Worm (Caenorhabditis elegans): ENCODE results near the gene lmd-5.

The lmd-5 gene

ce11 chrV:7095254-7095990 lies 28.0 kb upstream of the lmd-5 start:
- no peak for TF ChIP-seq lin-11 (tag; optimal IDR thresholded peaks at IDR 0.05)
- peak; percentile 16 for TF ChIP-seq crh-2 (tag; optimal IDR thresholded peaks at IDR 0.05)
- TF ChIP-seq sma-3 (GFP tag; optimal IDR thresholded peaks at IDR 0.05), result peak; percentile 14
- TF ChIP-seq nhr-23 (tag; optimal IDR thresholded peaks at IDR 0.05), result no peak
- TF ChIP-seq F13H6.1 (tag; optimal IDR thresholded peaks at IDR 0.05), result peak; percentile 35
- peak; percentile 38 for TF ChIP-seq sma-9 (GFP tag; optimal IDR thresholded peaks at IDR 0.05)
- TF ChIP-seq sma-9 (tag; optimal IDR thresholded peaks at IDR 0.05), result no peak
- TF ChIP-seq fos-1 (tag; optimal IDR thresholded peaks at IDR 0.05), result peak; percentile 23

DNA sequence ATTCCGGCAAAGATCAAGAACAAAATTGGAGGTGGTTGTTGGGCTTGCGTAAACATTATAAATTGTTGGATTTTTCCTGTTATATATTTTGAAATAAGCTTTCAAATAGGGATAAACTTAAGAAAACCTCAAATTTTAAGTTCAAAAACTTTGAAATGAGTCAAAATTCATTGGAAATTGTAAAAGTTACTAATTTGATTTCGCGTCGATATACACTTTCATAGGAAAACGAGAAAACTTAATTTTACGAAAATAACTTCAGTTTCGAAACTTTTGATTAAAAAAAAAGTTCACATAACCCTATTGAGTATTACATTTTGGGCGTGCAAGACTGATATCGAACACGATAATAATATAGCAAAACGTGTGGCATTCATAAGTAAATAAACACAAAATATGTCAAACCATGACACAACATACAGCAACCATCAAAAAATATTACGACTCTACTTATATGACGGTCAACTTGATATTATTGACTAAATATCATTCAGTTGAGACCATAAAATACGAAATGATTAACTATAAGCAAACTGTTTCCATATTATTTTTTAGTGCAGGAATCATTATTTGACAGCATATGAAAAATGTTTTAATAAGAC lies 27.2 kb upstream of the lmd-5 start:
- TF ChIP-seq nhr-21 (tag; optimal IDR thresholded peaks at IDR 0.05), result no peak
- TF ChIP-seq unc-39 (tag; optimal IDR thresholded peaks at IDR 0.05), result no peak
- TF ChIP-seq nhr-10 (tag; optimal IDR thresholded peaks at IDR 0.05), result no peak
- TF ChIP-seq alr-1 (tag; optimal IDR thresholded peaks at IDR 0.05), result no peak
- no peak for TF ChIP-seq lin-11 (tag; optimal IDR thresholded peaks at IDR 0.05)
- no peak for TF ChIP-seq sma-9 (GFP tag; optimal IDR thresholded peaks at IDR 0.05)
- no peak for TF ChIP-seq sma-9 (tag; optimal IDR thresholded peaks at IDR 0.05)

DNA sequence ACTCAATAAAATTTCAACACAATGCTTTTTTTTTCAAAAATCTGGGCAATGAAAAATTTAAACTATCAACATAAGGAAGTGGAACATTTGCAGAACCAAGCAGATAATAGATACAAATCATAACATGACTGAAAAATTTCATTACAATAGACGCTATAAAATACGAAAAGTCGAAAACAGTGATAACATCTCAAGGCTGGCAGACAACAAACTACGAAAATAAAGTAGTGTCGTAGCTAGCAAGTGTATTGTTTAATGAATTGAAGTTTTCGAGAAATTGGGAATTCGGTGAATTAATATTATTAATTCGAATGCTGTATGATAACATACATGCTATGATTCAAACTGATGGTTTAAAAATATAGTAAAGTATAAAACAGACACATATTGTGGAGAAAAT lies 26.6 kb upstream of the lmd-5 start:
- TF ChIP-seq sem-4 (tag; optimal IDR thresholded peaks at IDR 0.05), result no peak
- no peak for TF ChIP-seq nhr-10 (tag; optimal IDR thresholded peaks at IDR 0.05)
- no peak for TF ChIP-seq ceh-82 (tag; optimal IDR thresholded peaks at IDR 0.05)
- no peak for TF ChIP-seq nhr-12 (tag; optimal IDR thresholded peaks at IDR 0.05)
- TF ChIP-seq lin-11 (tag; optimal IDR thresholded peaks at IDR 0.05), result no peak
- no peak for TF ChIP-seq nhr-25 (tag; optimal IDR thresholded peaks at IDR 0.05)
- TF ChIP-seq nhr-11 (tag; optimal IDR thresholded peaks at IDR 0.05), result no peak
- TF ChIP-seq nhr-21 (tag; optimal IDR thresholded peaks at IDR 0.05), result no peak
- no peak for TF ChIP-seq Y55F3AM.14 (GFP tag; optimal IDR thresholded peaks at IDR 0.05)
- TF ChIP-seq egl-27 (tag; optimal IDR thresholded peaks at IDR 0.05), result no peak
- no peak for TF ChIP-seq nhr-237 (tag; optimal IDR thresholded peaks at IDR 0.05)
- TF ChIP-seq mbf-1 (tag; optimal IDR thresholded peaks at IDR 0.05), result no peak
- no peak for TF ChIP-seq ceh-16 (tag; optimal IDR thresholded peaks at IDR 0.05)
- no peak for TF ChIP-seq elt-3 (tag; optimal IDR thresholded peaks at IDR 0.05)
- no peak for TF ChIP-seq nhr-129 (tag; optimal IDR thresholded peaks at IDR 0.05)
- no peak for TF ChIP-seq snpc-4 (tag; optimal IDR thresholded peaks at IDR 0.05)
- no peak for TF ChIP-seq unc-62 (GFP tag; optimal IDR thresholded peaks at IDR 0.05)
- no peak for TF ChIP-seq nhr-23 (tag; optimal IDR thresholded peaks at IDR 0.05)
- TF ChIP-seq mab-5 (tag; optimal IDR thresholded peaks at IDR 0.05), result no peak
- TF ChIP-seq ztf-11 (tag; optimal IDR thresholded peaks at IDR 0.05), result no peak

ce11 chrV:7103247-7103646 lies 20.2 kb upstream of the lmd-5 start, which contains the start of gene odr-2:
Gene odr-2 (plus strand): TSS chrV:7103547.
- TF ChIP-seq nhr-77 (tag; optimal IDR thresholded peaks at IDR 0.05) (no peak), sma-3 (GFP tag; optimal IDR thresholded peaks at IDR 0.05) (no peak), dmd-4 (tag; optimal IDR thresholded peaks at IDR 0.05) (no peak), nhr-23 (tag; optimal IDR thresholded peaks at IDR 0.05) (no peak), R02D3.7 (tag; optimal IDR thresholded peaks at IDR 0.05) (no peak), nhr-25 (tag; optimal IDR thresholded peaks at IDR 0.05) (no peak), nhr-237 (tag; optimal IDR thresholded peaks at IDR 0.05) (no peak), ztf-4 (tag; optimal IDR thresholded peaks at IDR 0.05) (no peak), egl-27 (tag; optimal IDR thresholded peaks at IDR 0.05) (no peak), gmeb-1 (tag; optimal IDR thresholded peaks at IDR 0.05) (no peak), lin-11 (tag; optimal IDR thresholded peaks at IDR 0.05) (no peak), Y55F3AM.14 (GFP tag; optimal IDR thresholded peaks at IDR 0.05) (no peak), peb-1 (tag; optimal IDR thresholded peaks at IDR 0.05) (no peak), nhr-129 (tag; optimal IDR thresholded peaks at IDR 0.05) (no peak), alr-1 (tag; optimal IDR thresholded peaks at IDR 0.05) (no peak), skn-1 (tag; optimal IDR thresholded peaks at IDR 0.05) (no peak), nhr-21 (tag; optimal IDR thresholded peaks at IDR 0.05) (no peak), mdl-1 (tag; optimal IDR thresholded peaks at IDR 0.05) (no peak)
